Worm (Caenorhabditis elegans) whole organism, L2 larva: ENCODE measurements around the gene hmg-1.1.

Source experiments
- aly-2 ChIP-seq: fragments of 150-350 bp; optimal IDR thresholded peaks from 2 replicates; lab custom pipeline; 2014; ENCODE audit warnings: missing biosample characterization, missing genetic modification characterization
- ama-1 ChIP-seq: fragments of 150-350 bp; optimal IDR thresholded peaks from 2 replicates; lab custom pipeline; 2018; ENCODE audit warnings: inconsistent platforms
- egl-27 ChIP-seq: sonication (generic microtip); optimal IDR thresholded peaks from 3 replicates; lab custom pipeline; 2017; ENCODE audit warnings: missing biosample characterization, missing genetic modification reagents, missing genetic modification characterization
- fos-1 ChIP-seq: fragments of 150-350 bp; optimal IDR thresholded peaks from 2 replicates; lab custom pipeline; 2014; ENCODE audit warnings: missing biosample characterization, missing genetic modification characterization
- mbf-1 ChIP-seq: sonication (generic microtip); optimal IDR thresholded peaks from 2 replicates; lab custom pipeline; 2017; ENCODE audit warnings: missing biosample characterization, missing genetic modification characterization
- mdl-1 ChIP-seq, 2 experiments: fragments of 150-350 bp in 1 of 2; sonication (generic microtip) in 1 of 2; optimal IDR thresholded peaks; 2 replicates each; lab custom pipeline; 2017; ENCODE audit warnings: missing biosample characterization in 2 of 2, missing genetic modification characterization in 2 of 2
- nhr-77 ChIP-seq: fragments of 150-350 bp; optimal IDR thresholded peaks from 2 replicates; lab custom pipeline; 2014; ENCODE audit warnings: missing biosample characterization, missing genetic modification characterization
- sma-3 ChIP-seq: sonication (generic microtip); optimal IDR thresholded peaks from 2 replicates; lab custom pipeline; 2016; ENCODE audit warnings: missing genetic modification reagents, missing genetic modification characterization, missing compliant biosample characterization
- unc-62 ChIP-seq: fragments of 150-350 bp; optimal IDR thresholded peaks from 2 replicates; lab custom pipeline; 2014; ENCODE audit warnings: missing biosample characterization, missing genetic modification reagents, missing genetic modification characterization
- zag-1 ChIP-seq: fragments of 150-350 bp; optimal IDR thresholded peaks from 2 replicates; lab custom pipeline; 2014; ENCODE audit warnings: missing biosample characterization, missing genetic modification characterization
- ztf-11 ChIP-seq: sonication (generic microtip); optimal IDR thresholded peaks from 2 replicates; lab custom pipeline; 2017; ENCODE audit warnings: missing biosample characterization, missing genetic modification characterization

ce11 chrII:14233879-14234278 lies 16.6 kb upstream of the hmg-1.1 start, which contains the start of gene men-1:
- TF ChIP-seq ama-1 (lab: Kevin White, UChicago) (no peak), ztf-11 (tag; lab: Kevin White, UChicago) (no peak), nhr-77 (tag; lab: Kevin White, UChicago) (no peak), mdl-1 (tag; optimal IDR thresholded peaks at IDR 0.05; lab: Kevin White, UChicago) (no peak), zag-1 (tag; lab: Kevin White, UChicago) (no peak), aly-2 (tag; lab: Kevin White, UChicago) (no peak), fos-1 (tag; lab: Kevin White, UChicago) (no peak), egl-27 (tag; lab: Kevin White, UChicago) (no peak), sma-3 (GFP tag; lab: Kevin White, UChicago) (no peak), unc-62 (GFP tag; lab: Kevin White, UChicago) (no peak), mbf-1 (tag; lab: Kevin White, UChicago) (no peak)
